Worm (Caenorhabditis elegans) whole organism, mixed stage, embryonic: ENCODE results near the gene F56C3.8.
A peak's percentile ranks its signal among the peaks of the same experiment; 100 is the strongest.

ENCODE experiments used
- M03D4.4 ChIP-seq: sonication (generic microtip); optimal IDR thresholded peaks from 2 replicates; lab custom pipeline; 2017; ENCODE audit warnings: mild to moderate bottlenecking, missing genetic modification characterization, missing compliant biosample characterization
- bed-3 ChIP-seq: fragments of 200-800 bp; sonication (Bioruptor generic); optimal IDR thresholded peaks from 3 replicates; lab custom pipeline; 2018; ENCODE audit warnings: mild to moderate bottlenecking, missing genetic modification characterization, moderate library complexity, missing compliant biosample characterization
- blmp-1 ChIP-seq: fragments of 150-350 bp; optimal IDR thresholded peaks from 2 replicates; lab custom pipeline; 2014; ENCODE audit warnings: missing biosample characterization, missing genetic modification characterization
- ceh-39 ChIP-seq: fragments of 150-350 bp; optimal IDR thresholded peaks from 2 replicates; lab custom pipeline; 2014; ENCODE audit warnings: missing biosample characterization, missing genetic modification characterization
- ceh-43 ChIP-seq: fragments of 200-800 bp; sonication (Bioruptor generic); optimal IDR thresholded peaks from 2 replicates; lab custom pipeline; 2018; ENCODE audit warnings: mild to moderate bottlenecking, missing genetic modification characterization, moderate library complexity, missing compliant biosample characterization
- ceh-83 ChIP-seq: fragments of 200-800 bp; sonication (Bioruptor generic); optimal IDR thresholded peaks from 2 replicates; lab custom pipeline; 2018; ENCODE audit warnings: mild to moderate bottlenecking, missing genetic modification characterization, missing compliant biosample characterization
- ces-1 ChIP-seq: fragments of 150-350 bp; optimal IDR thresholded peaks from 2 replicates; lab custom pipeline; 2014; ENCODE audit warnings: missing biosample characterization, missing genetic modification reagents, missing genetic modification characterization
- cnd-1 ChIP-seq: fragments of 200-800 bp; sonication (Bioruptor generic); optimal IDR thresholded peaks from 2 replicates; lab custom pipeline; 2018; ENCODE audit warnings: mild to moderate bottlenecking, missing genetic modification characterization, missing compliant biosample characterization
- drap-1 ChIP-seq: fragments of 200-800 bp; sonication (Bioruptor generic); optimal IDR thresholded peaks from 3 replicates; lab custom pipeline; 2018; ENCODE audit warnings: mild to moderate bottlenecking, missing genetic modification characterization, missing compliant biosample characterization
- elt-1 ChIP-seq: sonication (generic microtip); optimal IDR thresholded peaks from 2 replicates; lab custom pipeline; 2017; ENCODE audit warnings: missing genetic modification characterization, mild to moderate bottlenecking, missing compliant biosample characterization, antibody characterized with exemption, moderate library complexity, borderline replicate concordance; ENCODE audit not compliant: insufficient read depth
- elt-3 ChIP-seq: fragments of 150-350 bp; optimal IDR thresholded peaks from 2 replicates; lab custom pipeline; 2014; ENCODE audit warnings: missing biosample characterization, missing genetic modification characterization
- flh-1 ChIP-seq: fragments of 200-800 bp; sonication (Bioruptor generic); optimal IDR thresholded peaks from 2 replicates; lab custom pipeline; 2018; ENCODE audit warnings: mild to moderate bottlenecking, missing genetic modification characterization, moderate library complexity, missing compliant biosample characterization
- ham-2 ChIP-seq: fragments of 200-800 bp; sonication (Bioruptor generic); optimal IDR thresholded peaks from 2 replicates; lab custom pipeline; 2018; ENCODE audit warnings: mild to moderate bottlenecking, missing genetic modification characterization, missing compliant biosample characterization
- hlh-1 ChIP-seq: fragments of 150-350 bp; optimal IDR thresholded peaks from 2 replicates; lab custom pipeline; 2014; ENCODE audit warnings: missing biosample characterization, missing genetic modification reagents, missing genetic modification characterization
- lin-13 ChIP-seq: fragments of 150-350 bp; optimal IDR thresholded peaks from 2 replicates; lab custom pipeline; 2014; ENCODE audit warnings: missing biosample characterization, missing genetic modification characterization
- lin-32 ChIP-seq: fragments of 200-800 bp; sonication (Bioruptor generic); optimal IDR thresholded peaks from 2 replicates; lab custom pipeline; 2018; ENCODE audit warnings: mild to moderate bottlenecking, missing genetic modification characterization, missing compliant biosample characterization
- lsy-2 ChIP-seq: fragments of 150-350 bp; optimal IDR thresholded peaks from 2 replicates; lab custom pipeline; 2014; ENCODE audit warnings: missing biosample characterization, missing genetic modification characterization
- mab-5 ChIP-seq: fragments of 150-350 bp; optimal IDR thresholded peaks from 2 replicates; lab custom pipeline; 2014; ENCODE audit warnings: missing biosample characterization, missing genetic modification characterization
- mep-1 ChIP-seq: fragments of 150-350 bp; optimal IDR thresholded peaks from 2 replicates; lab custom pipeline; 2017; ENCODE audit warnings: missing biosample characterization, missing genetic modification reagents, missing genetic modification characterization, inconsistent platforms
- mls-2 ChIP-seq: sonication (generic microtip); optimal IDR thresholded peaks from 2 replicates; lab custom pipeline; 2016; ENCODE audit warnings: mild to moderate bottlenecking, missing genetic modification characterization, moderate library complexity, missing compliant biosample characterization
- nhr-12 ChIP-seq: fragments of 150-350 bp; optimal IDR thresholded peaks from 2 replicates; lab custom pipeline; 2014; ENCODE audit warnings: missing biosample characterization, missing genetic modification characterization
- nhr-2 ChIP-seq: fragments of 150-350 bp; optimal IDR thresholded peaks from 2 replicates; lab custom pipeline; 2014; ENCODE audit warnings: missing biosample characterization, missing genetic modification characterization
- nhr-237 ChIP-seq: fragments of 150-350 bp; optimal IDR thresholded peaks from 2 replicates; lab custom pipeline; 2014; ENCODE audit warnings: missing biosample characterization, missing genetic modification characterization
- nhr-28 ChIP-seq: fragments of 150-350 bp; optimal IDR thresholded peaks from 2 replicates; lab custom pipeline; 2014; ENCODE audit warnings: missing biosample characterization, missing genetic modification characterization
- nhr-76 ChIP-seq: sonication (generic microtip); optimal IDR thresholded peaks from 2 replicates; lab custom pipeline; 2017; ENCODE audit warnings: missing biosample characterization, missing genetic modification characterization
- pha-4 ChIP-seq: fragments of 150-350 bp; optimal IDR thresholded peaks from 2 replicates; lab custom pipeline; 2018; ENCODE audit warnings: missing biosample characterization, missing genetic modification reagents, missing genetic modification characterization
- sem-2 ChIP-seq: fragments of 200-800 bp; sonication (Bioruptor generic); optimal IDR thresholded peaks from 2 replicates; lab custom pipeline; 2018; ENCODE audit warnings: mild to moderate bottlenecking, missing genetic modification characterization, missing compliant biosample characterization
- snpc-4 ChIP-seq: fragments of 150-350 bp; optimal IDR thresholded peaks from 2 replicates; lab custom pipeline; 2014; ENCODE audit warnings: missing biosample characterization, missing genetic modification characterization
- sptf-1 ChIP-seq: sonication (generic microtip); optimal IDR thresholded peaks from 2 replicates; lab custom pipeline; 2017; ENCODE audit warnings: mild to moderate bottlenecking, missing genetic modification characterization, moderate library complexity, missing compliant biosample characterization
- tbx-8 ChIP-seq: fragments of 200-800 bp; sonication (Bioruptor generic); optimal IDR thresholded peaks from 2 replicates; lab custom pipeline; 2018; ENCODE audit warnings: mild to moderate bottlenecking, missing genetic modification characterization, moderate library complexity, missing compliant biosample characterization
- unc-120 ChIP-seq: sonication (generic microtip); optimal IDR thresholded peaks from 2 replicates; lab custom pipeline; 2017; ENCODE audit warnings: missing genetic modification characterization, missing compliant biosample characterization; ENCODE audit not compliant: poor library complexity, severe bottlenecking
- unc-39 ChIP-seq: fragments of 150-350 bp; optimal IDR thresholded peaks from 2 replicates; lab custom pipeline; 2014; ENCODE audit warnings: missing biosample characterization, missing genetic modification characterization
- unc-62 ChIP-seq: fragments of 150-350 bp; optimal IDR thresholded peaks from 2 replicates; lab custom pipeline; 2014; ENCODE audit warnings: missing biosample characterization, missing genetic modification reagents, missing genetic modification characterization
- zip-8 ChIP-seq: fragments of 150-350 bp; optimal IDR thresholded peaks from 2 replicates; lab custom pipeline; 2014; ENCODE audit warnings: missing biosample characterization, missing genetic modification characterization
- ztf-11 ChIP-seq: fragments of 150-350 bp; optimal IDR thresholded peaks from 2 replicates; lab custom pipeline; 2014; ENCODE audit warnings: missing biosample characterization, missing genetic modification characterization

Gene F56C3.8

DNA sequence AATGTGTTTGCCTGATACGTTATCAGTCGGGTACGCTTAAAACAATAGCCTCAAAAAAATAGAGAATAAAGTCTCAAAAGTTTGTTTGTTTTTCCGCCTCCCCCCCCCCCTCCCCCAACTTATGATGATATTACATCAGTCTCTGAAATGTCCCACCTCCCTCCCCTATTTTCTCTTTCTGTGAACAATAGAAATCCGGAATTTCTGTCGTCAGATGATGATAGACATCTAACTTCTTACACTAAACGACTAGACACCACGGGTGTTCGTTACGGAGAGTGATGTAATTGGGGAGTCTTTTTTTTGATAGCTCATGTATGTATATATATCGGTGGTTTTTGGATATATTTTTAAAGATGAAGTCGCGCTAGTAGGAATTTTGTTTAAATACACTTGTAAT lies 10.0 kb upstream of the F56C3.8 start:
- TF ChIP-seq nhr-28 (tag; lab: Kevin White, UChicago) (no peak), unc-120 (tag; lab: Kevin White, UChicago) (no peak), drap-1 (GFP tag; lab: Kevin White, UChicago) (no peak), unc-39 (no peak), pha-4 (tag; lab: Kevin White, UChicago) (no peak), blmp-1 (tag; lab: Kevin White, UChicago) (no peak), M03D4.4 (tag; lab: Kevin White, UChicago) (no peak), ces-1 (GFP tag; lab: Kevin White, UChicago) (no peak), lin-13 (tag; lab: Kevin White, UChicago) (no peak), mep-1 (tag; lab: Kevin White, UChicago) (no peak), mls-2 (tag; lab: Kevin White, UChicago) (no peak)

DNA sequence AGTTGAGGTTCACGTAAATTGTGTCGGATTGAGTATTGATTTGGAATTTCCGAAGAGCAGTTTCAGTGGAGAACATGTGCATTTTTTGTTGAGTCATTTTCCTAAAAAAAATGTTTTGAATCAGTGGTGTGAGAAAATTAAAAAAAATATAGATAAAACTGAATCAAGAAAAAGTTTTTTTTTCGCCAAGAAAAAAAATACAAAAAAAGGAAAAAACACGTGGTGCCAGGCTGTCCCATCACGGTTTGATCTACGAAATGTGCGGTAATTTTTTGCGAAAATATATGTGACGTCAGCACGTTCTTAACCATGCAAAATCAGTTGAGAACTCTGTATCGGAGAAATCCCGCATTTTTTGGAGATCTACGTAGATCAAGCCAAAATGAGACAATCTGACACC lies 9.5 kb upstream of the F56C3.8 start, which contains the start of gene F56C3.9:
Gene F56C3.9 (minus strand): TSS at position 101 of the 400 bp plus-strand sequence.
- no peak for TF ChIP-seq snpc-4 (tag; lab: Kevin White, UChicago)
- no peak for TF ChIP-seq ceh-83 (GFP tag; lab: Kevin White, UChicago)
- no peak for TF ChIP-seq ztf-11
- TF ChIP-seq elt-3 = no peak
- TF ChIP-seq blmp-1 (tag; lab: Kevin White, UChicago) = no peak
- no peak for TF ChIP-seq bed-3 (GFP tag; lab: Kevin White, UChicago)
- no peak for TF ChIP-seq cnd-1 (tag; lab: Kevin White, UChicago)
- TF ChIP-seq nhr-12 (tag; lab: Kevin White, UChicago) = no peak
- no peak for TF ChIP-seq ceh-39 (tag; lab: Kevin White, UChicago)
- TF ChIP-seq unc-39 = no peak
- TF ChIP-seq tbx-8 (GFP tag; lab: Kevin White, UChicago) = no peak
- no peak for TF ChIP-seq drap-1 (GFP tag; lab: Kevin White, UChicago)
- no peak for TF ChIP-seq sptf-1
- TF ChIP-seq sem-2 (GFP tag; lab: Kevin White, UChicago) = no peak
- no peak for TF ChIP-seq ceh-43 (GFP tag; lab: Kevin White, UChicago)
- no peak for TF ChIP-seq flh-1
- no peak for TF ChIP-seq nhr-76 (tag; lab: Kevin White, UChicago)
- no peak for TF ChIP-seq pha-4 (tag; lab: Kevin White, UChicago)
- no peak for TF ChIP-seq nhr-28 (tag; lab: Kevin White, UChicago)

DNA sequence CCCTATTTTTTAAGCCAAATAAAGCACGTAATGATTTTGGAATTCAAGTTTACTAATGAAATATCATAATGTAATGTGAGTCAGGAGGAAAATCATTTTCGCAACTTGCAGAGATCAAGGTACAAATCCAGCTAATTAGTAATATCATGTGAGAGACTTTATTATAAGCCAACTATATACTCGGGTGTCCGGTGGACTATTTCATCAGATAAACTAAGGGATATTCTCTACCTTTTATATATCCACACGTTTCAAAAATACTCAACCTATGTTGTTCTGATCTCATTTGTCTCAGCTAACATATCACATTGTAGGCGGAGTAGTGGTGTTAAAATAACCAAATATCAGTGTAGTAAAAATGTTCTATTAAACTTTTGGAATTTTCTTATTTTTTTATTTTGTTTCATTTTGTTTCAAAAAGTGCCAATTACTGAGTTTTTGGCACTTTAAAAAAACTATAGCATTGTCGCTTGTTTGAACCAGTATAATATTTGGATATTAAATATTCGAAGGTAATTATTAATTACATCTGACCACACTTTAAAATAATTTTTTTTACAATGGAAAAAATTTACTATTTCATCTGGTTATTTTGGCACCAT lies 5.0 kb upstream of the F56C3.8 start:
- TF ChIP-seq sptf-1 = no peak
- no peak for TF ChIP-seq flh-1
- no peak for TF ChIP-seq sem-2 (GFP tag; lab: Kevin White, UChicago)
- TF ChIP-seq ces-1 (GFP tag; lab: Kevin White, UChicago) = peak; percentile 62
- no peak for TF ChIP-seq ceh-43 (GFP tag; lab: Kevin White, UChicago)
- peak; percentile 89 for TF ChIP-seq nhr-237 (tag; lab: Kevin White, UChicago)
- TF ChIP-seq blmp-1 (tag; lab: Kevin White, UChicago) = no peak
- TF ChIP-seq elt-3 = peak; percentile 74
- no peak for TF ChIP-seq mab-5 (tag; lab: Kevin White, UChicago)
- TF ChIP-seq ceh-39 (tag; lab: Kevin White, UChicago) = no peak
- no peak for TF ChIP-seq bed-3 (GFP tag; lab: Kevin White, UChicago)
- no peak for TF ChIP-seq ztf-11
- TF ChIP-seq zip-8 (tag; lab: Kevin White, UChicago) = no peak
- no peak for TF ChIP-seq nhr-2 (tag; lab: Kevin White, UChicago)

DNA sequence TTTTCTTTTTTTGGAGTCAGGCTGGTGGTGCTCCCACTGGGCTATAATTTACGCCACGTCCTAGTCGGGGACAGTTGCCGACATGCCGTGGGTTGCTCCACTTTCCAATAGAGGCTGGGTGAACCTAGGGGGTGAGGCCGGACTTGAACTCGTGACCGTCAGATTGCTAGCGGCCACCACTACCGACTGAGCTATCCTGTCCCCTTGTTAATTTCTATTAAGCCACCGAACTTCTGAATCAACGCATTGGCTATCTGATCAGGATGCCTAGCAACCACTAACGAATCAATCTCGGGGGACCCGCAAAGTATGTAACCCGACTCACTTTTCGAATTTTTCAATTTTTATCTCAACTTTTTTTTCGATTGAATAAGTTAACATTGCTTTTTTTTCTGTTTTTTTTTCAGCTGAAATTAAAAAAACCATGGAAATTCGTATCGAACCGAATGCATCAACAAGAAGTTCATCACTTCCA lies 2.5 kb upstream of the F56C3.8 start, which contains the start of gene F56C3.1:
Gene F56C3.1 (plus strand): TSS at position 425 of the 475 bp plus-strand sequence.
- TF ChIP-seq unc-62 (GFP tag; lab: Kevin White, UChicago) = no peak
- no peak for TF ChIP-seq tbx-8 (GFP tag; lab: Kevin White, UChicago)
- no peak for TF ChIP-seq ceh-83 (GFP tag; lab: Kevin White, UChicago)
- TF ChIP-seq ceh-43 (GFP tag; lab: Kevin White, UChicago) = no peak
- TF ChIP-seq lin-13 (tag; lab: Kevin White, UChicago) = no peak
- TF ChIP-seq lsy-2 = no peak
- TF ChIP-seq mab-5 (tag; lab: Kevin White, UChicago) = no peak
- TF ChIP-seq nhr-12 (tag; lab: Kevin White, UChicago) = no peak
- TF ChIP-seq cnd-1 (tag; lab: Kevin White, UChicago) = no peak
- TF ChIP-seq lin-32 = no peak
- TF ChIP-seq pha-4 (tag; lab: Kevin White, UChicago) = no peak
- TF ChIP-seq ztf-11 = no peak
- TF ChIP-seq hlh-1 (tag; lab: Kevin White, UChicago) = no peak
- no peak for TF ChIP-seq ham-2 (GFP tag; lab: Kevin White, UChicago)
- no peak for TF ChIP-seq elt-1 (tag; lab: Kevin White, UChicago)
- TF ChIP-seq, all 35 proteins: peak for 0
